Worm (Caenorhabditis elegans): ENCODE measurements around the gene C05D11.13.

DNA sequence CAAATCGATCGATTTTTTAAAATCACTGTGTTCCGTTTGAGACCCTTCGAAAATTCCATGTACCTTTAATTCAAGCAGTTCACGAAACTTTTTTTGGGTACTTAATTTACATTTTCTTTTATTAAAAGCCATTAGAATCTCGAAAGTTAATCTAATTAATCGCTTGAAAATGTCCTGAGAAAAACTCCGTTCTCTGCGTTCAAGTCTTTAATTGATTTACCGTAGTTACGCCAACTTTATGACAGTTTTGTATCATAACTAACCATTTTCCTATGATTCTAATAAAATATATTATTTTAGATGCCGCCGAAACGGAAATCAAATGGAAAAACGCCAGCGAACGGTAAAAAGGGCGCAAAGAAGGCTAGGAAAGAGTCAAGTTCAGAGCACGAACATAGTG, 9.8 kb upstream of the C05D11.13 start, which contains the start of gene jhdm-1:
- TF ChIP-seq nhr-28 (tag; optimal IDR thresholded peaks at IDR 0.05): no peak
- TF ChIP-seq tbx-2 (tag; optimal IDR thresholded peaks at IDR 0.05): no peak
- TF ChIP-seq ama-1 (optimal IDR thresholded peaks at IDR 0.05): no peak

Data from whole organism, L3 larva.